Worm (Caenorhabditis elegans): Measurements from ENCODE around the gene C53B4.3.

Gene C53B4.3

ce11 chrIV:8921956-8922355 lies 51.6 kb downstream of the C53B4.3 start, which contains the start of gene D1046.16:
D1046.16 (plus strand) TSS chrIV:8922150.
- TF ChIP-seq T22C8.4 (GFP tag; IDR thresholded peaks at IDR 0.05), result peak; percentile 82
- TF ChIP-seq klf-2 (GFP tag; conservative IDR thresholded peaks at IDR 0.05), result no peak

DNA sequence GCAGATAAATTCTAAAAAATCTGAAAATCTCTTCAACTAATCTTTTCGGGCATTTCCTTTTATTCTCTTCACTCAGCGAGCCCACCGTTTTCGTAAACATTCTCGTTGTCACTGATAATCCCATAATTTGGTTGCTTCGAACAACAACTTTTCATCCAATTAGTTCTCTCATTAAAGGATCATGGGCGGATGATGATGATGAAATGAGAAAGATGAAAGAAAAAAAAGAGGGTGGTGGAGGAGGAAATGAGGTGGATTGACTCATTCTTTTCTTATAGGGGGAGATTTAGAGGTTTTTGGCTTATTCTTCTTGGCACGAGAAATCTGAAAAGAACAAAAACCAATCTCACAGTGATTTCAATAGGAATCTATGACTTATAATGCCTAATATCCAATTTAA lies 52.3 kb downstream of the C53B4.3 start:
- no peak for TF ChIP-seq ztf-29 (GFP tag; IDR thresholded peaks at IDR 0.05)
- TF ChIP-seq cog-1 (tag; optimal IDR thresholded peaks at IDR 0.05), result no peak
- TF ChIP-seq tab-1 (GFP tag; IDR thresholded peaks at IDR 0.05), result no peak
- no peak for TF ChIP-seq ztf-23 (GFP tag; IDR thresholded peaks at IDR 0.05)
- no peak for TF ChIP-seq med-1 (GFP tag; optimal IDR thresholded peaks at IDR 0.05; ENCODE audit: insufficient read depth)
- no peak for TF ChIP-seq T22C8.4 (GFP tag; IDR thresholded peaks at IDR 0.05)
- TF ChIP-seq flt-1 (GFP tag; IDR thresholded peaks at IDR 0.05), result no peak
- no peak for TF ChIP-seq ref-1 (GFP tag; conservative IDR thresholded peaks at IDR 0.05)
- no peak for TF ChIP-seq klf-2 (GFP tag; conservative IDR thresholded peaks at IDR 0.05)
